Fruit fly (Drosophila melanogaster): ENCODE measurements around the gene HemK2.

- TF ChIP-seq CTCF (optimal IDR thresholded peaks at IDR 0.05) (no peak), CG8478 (optimal IDR thresholded peaks at IDR 0.05) (no peak)
Measured at dm6 chr2L:2765659-2766373, 6.3 kb upstream of the HemK2 start, which contains the start of the genes Snx21 and aph-1.
